Fruit fly (Drosophila melanogaster) whole organism, prepupa: ENCODE measurements around the gene bin.

Experiments
- CG10631 ChIP-seq: fragments of 200-800 bp; sonication (Bioruptor generic); optimal IDR thresholded peaks from 2 replicates; lab custom pipeline; 2016; ENCODE audit warnings: missing biosample characterization, missing genetic modification characterization
- CG11294 ChIP-seq: fragments of 200-800 bp; sonication (Bioruptor generic); IDR thresholded peaks from 2 replicates; pipeline ENCODE4 v1.3.6; 2022; ENCODE audit warnings: missing biosample characterization, missing genetic modification characterization
- CG11762 ChIP-seq: fragments of 200-800 bp; sonication (Bioruptor generic); optimal IDR thresholded peaks from 3 replicates; lab custom pipeline; 2016; ENCODE audit warnings: missing biosample characterization, missing genetic modification characterization; ENCODE audit not compliant: insufficient read depth
- CG11902 ChIP-seq: fragments of 200-800 bp; sonication (Bioruptor generic); optimal IDR thresholded peaks from 3 replicates; lab custom pipeline; 2016; ENCODE audit warnings: missing biosample characterization, missing genetic modification characterization
- CG15336 ChIP-seq: fragments of 200-800 bp; sonication (Bioruptor generic); IDR thresholded peaks from 2 replicates; pipeline ENCODE4 v1.3.6; 2022; ENCODE audit warnings: missing biosample characterization, missing genetic modification characterization
- CG1621 ChIP-seq: fragments of 200-800 bp; sonication (Bioruptor generic); optimal IDR thresholded peaks from 3 replicates; lab custom pipeline; 2018; ENCODE audit warnings: missing biosample characterization, mild to moderate bottlenecking, missing genetic modification characterization
- CG16779 ChIP-seq: fragments of 200-800 bp; sonication (Bioruptor generic); optimal IDR thresholded peaks from 3 replicates; lab custom pipeline; 2017; ENCODE audit warnings: missing biosample characterization, mild to moderate bottlenecking, missing genetic modification characterization
- CG31627 ChIP-seq: fragments of 200-800 bp; sonication (Bioruptor generic); optimal IDR thresholded peaks from 3 replicates; lab custom pipeline; 2016; ENCODE audit warnings: missing biosample characterization, missing genetic modification characterization
- CG32006 ChIP-seq: fragments of 200-800 bp; sonication (Bioruptor generic); optimal IDR thresholded peaks from 3 replicates; lab custom pipeline; 2017; ENCODE audit warnings: missing biosample characterization, mild to moderate bottlenecking, missing genetic modification characterization
- CG34406 ChIP-seq: fragments of 200-800 bp; sonication (Bioruptor generic); optimal IDR thresholded peaks from 3 replicates; lab custom pipeline; 2016; ENCODE audit warnings: missing biosample characterization, missing genetic modification characterization
- CG3919 ChIP-seq: fragments of 200-800 bp; sonication (Bioruptor generic); optimal IDR thresholded peaks from 3 replicates; lab custom pipeline; 2016; ENCODE audit warnings: missing biosample characterization, missing genetic modification characterization
- CG4318 ChIP-seq: fragments of 200-800 bp; sonication (Bioruptor generic); optimal IDR thresholded peaks from 3 replicates; lab custom pipeline; 2017; ENCODE audit warnings: missing biosample characterization, mild to moderate bottlenecking, missing genetic modification characterization
- CG6163 ChIP-seq: fragments of 200-800 bp; sonication (Bioruptor generic); IDR thresholded peaks from 3 replicates; pipeline ENCODE4 v1.3.6; 2022; ENCODE audit warnings: missing biosample characterization, missing genetic modification characterization
- CG6276 ChIP-seq: fragments of 200-800 bp; sonication (Bioruptor generic); optimal IDR thresholded peaks from 2 replicates; lab custom pipeline; 2017; ENCODE audit warnings: missing biosample characterization, mild to moderate bottlenecking, missing genetic modification characterization
- CG6808 ChIP-seq: fragments of 200-800 bp; sonication (Bioruptor generic); optimal IDR thresholded peaks from 3 replicates; lab custom pipeline; 2017; ENCODE audit warnings: missing biosample characterization, missing genetic modification characterization, mild to moderate bottlenecking, moderate library complexity, missing genetic modification reagents
- CG6854 ChIP-seq: fragments of 200-800 bp; sonication (Bioruptor generic); optimal IDR thresholded peaks from 2 replicates; lab custom pipeline; 2017; ENCODE audit warnings: missing biosample characterization, mild to moderate bottlenecking, missing genetic modification characterization
- CG7368 ChIP-seq: fragments of 200-800 bp; sonication (Bioruptor generic); optimal IDR thresholded peaks from 3 replicates; lab custom pipeline; 2016; ENCODE audit warnings: missing biosample characterization, missing genetic modification characterization
- CG8119 ChIP-seq: fragments of 200-800 bp; sonication (Bioruptor generic); IDR thresholded peaks from 3 replicates; pipeline ENCODE4 v1.3.6; 2022; ENCODE audit warnings: missing biosample characterization, missing genetic modification characterization
- CG8319 ChIP-seq: fragments of 200-800 bp; sonication (Bioruptor generic); optimal IDR thresholded peaks from 3 replicates; lab custom pipeline; 2016; ENCODE audit warnings: missing biosample characterization, missing genetic modification characterization
- CG8632 ChIP-seq: fragments of 200-800 bp; sonication (Bioruptor generic); optimal IDR thresholded peaks from 3 replicates; lab custom pipeline; 2016; ENCODE audit warnings: missing biosample characterization, missing genetic modification characterization
- CG9139 ChIP-seq: fragments of 200-800 bp; sonication (Bioruptor generic); optimal IDR thresholded peaks from 3 replicates; lab custom pipeline; 2017; ENCODE audit warnings: missing biosample characterization, mild to moderate bottlenecking, missing genetic modification characterization
- Eip75B ChIP-seq: fragments of 200-800 bp; sonication (Bioruptor generic); optimal IDR thresholded peaks from 3 replicates; lab custom pipeline; 2016; ENCODE audit warnings: missing biosample characterization, missing genetic modification characterization
- Eip78C ChIP-seq: fragments of 200-800 bp; sonication (Bioruptor generic); peaks from one replicate; lab custom pipeline; 2016; ENCODE audit warnings: missing biosample characterization, missing genetic modification characterization
- Ets21C ChIP-seq: fragments of 200-800 bp; sonication (Bioruptor generic); optimal IDR thresholded peaks from 3 replicates; lab custom pipeline; 2016; ENCODE audit warnings: missing biosample characterization, missing genetic modification characterization
- Ets96B ChIP-seq: fragments of 200-800 bp; optimal IDR thresholded peaks from 2 replicates; lab custom pipeline; 2019; ENCODE audit warnings: missing biosample characterization, mild to moderate bottlenecking, missing genetic modification characterization, moderate library complexity
- Gug ChIP-seq: fragments of 200-800 bp; sonication (Bioruptor generic); IDR thresholded peaks from 2 replicates; pipeline ENCODE4 v1.3.6; 2022; ENCODE audit warnings: missing biosample characterization, missing genetic modification characterization
- Hr38 ChIP-seq: sonication (Bioruptor generic); optimal IDR thresholded peaks from 2 replicates; lab custom pipeline; 2016; ENCODE audit warnings: missing biosample characterization, missing genetic modification characterization
- Hr39 ChIP-seq: fragments of 200-800 bp; sonication (Bioruptor generic); optimal IDR thresholded peaks from 2 replicates; lab custom pipeline; 2016; ENCODE audit warnings: missing biosample characterization, missing genetic modification characterization
- Smox ChIP-seq: fragments of 200-800 bp; sonication (Bioruptor generic); optimal IDR thresholded peaks from 3 replicates; lab custom pipeline; 2016; ENCODE audit warnings: missing biosample characterization, missing genetic modification characterization
- Sox102F ChIP-seq: fragments of 200-800 bp; sonication (Bioruptor generic); optimal IDR thresholded peaks from 2 replicates; lab custom pipeline; 2016; ENCODE audit warnings: missing biosample characterization, mild to moderate bottlenecking, missing genetic modification characterization
- Sox14 ChIP-seq: fragments of 200-800 bp; sonication (Bioruptor generic); optimal IDR thresholded peaks from 3 replicates; lab custom pipeline; 2016; ENCODE audit warnings: missing biosample characterization, missing genetic modification characterization
- achi ChIP-seq: fragments of 200-800 bp; sonication (Bioruptor generic); optimal IDR thresholded peaks from 3 replicates; lab custom pipeline; 2016; ENCODE audit warnings: missing biosample characterization, missing genetic modification characterization
- acj6 ChIP-seq: fragments of 200-800 bp; sonication (Bioruptor generic); optimal IDR thresholded peaks from 3 replicates; lab custom pipeline; 2016; ENCODE audit warnings: missing biosample characterization, missing genetic modification characterization
- eg ChIP-seq: fragments of 200-800 bp; sonication (Bioruptor generic); IDR thresholded peaks from 3 replicates; pipeline ENCODE4 v1.3.6; 2022; ENCODE audit warnings: missing biosample characterization, missing genetic modification characterization
- esn ChIP-seq: fragments of 200-800 bp; sonication (Bioruptor generic); optimal IDR thresholded peaks from 2 replicates; lab custom pipeline; 2016; ENCODE audit warnings: missing biosample characterization, mild to moderate bottlenecking, missing genetic modification characterization, moderate library complexity
- fd85E ChIP-seq: fragments of 200-800 bp; sonication (Bioruptor generic); optimal IDR thresholded peaks from 3 replicates; lab custom pipeline; 2016; ENCODE audit warnings: missing biosample characterization, missing genetic modification characterization
- fkh ChIP-seq: fragments of 200-800 bp; sonication (Bioruptor generic); optimal IDR thresholded peaks from 3 replicates; lab custom pipeline; 2017; ENCODE audit warnings: missing biosample characterization, mild to moderate bottlenecking, missing genetic modification characterization, moderate library complexity
- lz ChIP-seq: fragments of 200-800 bp; sonication (Bioruptor generic); optimal IDR thresholded peaks from 3 replicates; lab custom pipeline; 2016; ENCODE audit warnings: missing biosample characterization, missing genetic modification characterization
- net ChIP-seq: fragments of 200-800 bp; sonication (Bioruptor generic); optimal IDR thresholded peaks from 3 replicates; lab custom pipeline; 2016; ENCODE audit warnings: missing biosample characterization, missing genetic modification characterization
- pdm3 ChIP-seq: fragments of 200-800 bp; sonication (Bioruptor generic); optimal IDR thresholded peaks from 3 replicates; lab custom pipeline; 2016; ENCODE audit warnings: missing biosample characterization, missing genetic modification characterization
- salr ChIP-seq, 2 experiments: fragments of 200-800 bp; sonication (Bioruptor generic); optimal IDR thresholded peaks; 3 replicates each; lab custom pipeline; 2016 to 2018; ENCODE audit warnings: missing biosample characterization in 2 of 2, missing genetic modification characterization in 2 of 2, mild to moderate bottlenecking in 1 of 2
- spab ChIP-seq: fragments of 200-800 bp; sonication (Bioruptor generic); optimal IDR thresholded peaks from 2 replicates; lab custom pipeline; 2017; ENCODE audit warnings: missing biosample characterization, mild to moderate bottlenecking, missing genetic modification characterization, missing genetic modification reagents
- ss ChIP-seq, 2 experiments: fragments of 200-800 bp; sonication (Bioruptor generic); optimal IDR thresholded peaks; 2 replicates in 1 of 2; 3 replicates in 1 of 2; lab custom pipeline; 2017 to 2018; ENCODE audit warnings: mild to moderate bottlenecking in 2 of 2, missing biosample characterization in 2 of 2, missing genetic modification characterization in 2 of 2, moderate library complexity in 1 of 2
- svp ChIP-seq: fragments of 200-800 bp; sonication (Bioruptor generic); peaks from one replicate; lab custom pipeline; 2016; ENCODE audit warnings: missing biosample characterization, missing genetic modification characterization
- topi ChIP-seq: fragments of 200-800 bp; sonication (Bioruptor generic); optimal IDR thresholded peaks from 3 replicates; lab custom pipeline; 2016; ENCODE audit warnings: missing biosample characterization, missing genetic modification characterization
- vri ChIP-seq: fragments of 200-800 bp; sonication (Bioruptor generic); optimal IDR thresholded peaks from 3 replicates; lab custom pipeline; 2016; ENCODE audit warnings: missing biosample characterization, mild to moderate bottlenecking, missing genetic modification characterization

Gene bin

DNA sequence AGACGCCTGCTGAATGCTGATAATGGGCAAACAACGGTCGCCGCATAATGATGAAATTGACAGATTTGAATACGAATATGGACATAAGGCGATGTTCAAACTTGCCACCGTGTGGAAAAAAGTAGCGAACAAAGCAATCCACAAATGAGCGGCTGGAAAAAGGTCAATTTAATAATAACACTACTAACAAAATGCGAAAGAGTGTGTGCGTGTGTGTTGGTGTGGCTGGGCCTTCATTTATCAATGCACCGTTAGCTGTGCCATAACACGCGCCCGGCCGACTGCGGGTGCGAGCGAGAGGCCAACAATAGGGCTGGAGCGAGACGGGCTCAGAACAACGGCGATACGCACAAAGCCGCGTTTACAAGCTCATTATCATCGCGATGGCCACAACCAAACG, 14.5 kb upstream of the bin start:
- TF ChIP-seq svp (peak; percentile 18), Eip78C (GFP tag; lab: Kevin White, UChicago) (peak; percentile 1), net (GFP tag; lab: Kevin White, UChicago) (no peak), vri (GFP tag; lab: Kevin White, UChicago) (peak; percentile 3), lz (GFP tag; lab: Kevin White, UChicago) (no peak)
- TF ChIP-seq, all 60 proteins: peak for 3

DNA sequence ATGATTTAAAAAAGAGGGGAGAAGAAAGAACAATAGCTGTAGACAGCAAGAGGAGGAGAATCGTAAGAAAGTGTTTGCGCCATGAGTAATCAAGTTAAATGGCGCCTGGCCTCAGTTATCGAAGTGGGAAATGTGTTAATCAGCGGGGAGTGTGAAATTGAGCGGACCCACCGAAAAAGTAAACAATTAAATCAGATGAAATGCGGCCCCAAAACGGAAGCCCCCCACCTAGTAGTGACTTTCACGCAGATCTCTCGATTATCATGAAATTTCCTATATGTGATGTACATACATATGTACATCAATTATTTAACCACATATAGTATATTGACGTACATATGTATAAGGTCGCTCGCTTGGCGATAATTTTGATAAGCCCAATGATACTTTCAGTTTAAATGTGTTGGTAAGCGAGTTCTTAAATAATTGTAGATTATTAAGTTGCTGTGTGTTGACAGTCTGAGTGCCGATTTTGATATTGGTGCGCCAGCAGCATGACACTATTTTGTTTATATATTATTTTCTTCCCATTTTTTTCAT, 13.8 kb upstream of the bin start:
- TF ChIP-seq Eip78C (GFP tag; lab: Kevin White, UChicago) (peak; percentile 44), Eip75B (no peak), eg (GFP tag; lab: Robert Waterston, UW) (no peak), svp (peak; percentile 84), fkh (GFP tag; lab: Kevin White, UChicago) (peak; percentile 48), lz (GFP tag; lab: Kevin White, UChicago) (no peak), vri (GFP tag; lab: Kevin White, UChicago) (peak; percentile 17)

DNA sequence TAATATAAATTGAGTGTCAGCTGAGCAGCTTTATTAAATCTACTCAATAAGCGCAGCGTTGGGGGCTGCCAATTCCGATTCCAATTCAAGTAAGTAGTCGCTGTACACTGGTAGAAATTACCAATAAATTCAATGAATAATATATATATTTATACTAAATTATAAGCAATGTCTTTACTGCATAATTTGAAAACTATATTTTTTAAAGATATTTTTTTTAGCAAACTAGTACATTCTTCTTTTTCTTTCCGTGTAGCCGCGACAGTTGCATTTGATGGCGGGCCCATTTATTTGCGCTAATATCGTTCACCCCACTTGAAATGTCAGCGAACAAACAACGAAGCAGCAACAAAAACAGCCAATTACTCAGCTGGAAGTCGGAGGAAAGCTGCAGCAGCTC, 13.0 kb upstream of the bin start:
- peak; percentile 91 for TF ChIP-seq CG15336 (GFP tag; lab: Robert Waterston, UW)
- peak; percentile 47 for TF ChIP-seq Smox
- peak; percentile 62 for TF ChIP-seq CG8632 (GFP tag; lab: Kevin White, UChicago)
- peak; percentile 62 for TF ChIP-seq Sox102F (GFP tag; lab: Kevin White, UChicago)
- TF ChIP-seq pdm3 (GFP tag; lab: Kevin White, UChicago) = peak; percentile 41
- TF ChIP-seq CG3919 = peak; percentile 73
- peak; percentile 70 for TF ChIP-seq CG34406 (GFP tag; lab: Kevin White, UChicago)
- peak; percentile 29 for TF ChIP-seq CG8319
- TF ChIP-seq lz (GFP tag; lab: Kevin White, UChicago) = peak; percentile 36
- TF ChIP-seq CG16779 (tag; lab: Kevin White, UChicago) = peak; percentile 37
- TF ChIP-seq Sox14 (GFP tag; lab: Kevin White, UChicago) = peak; percentile 17
- peak; percentile 20 for TF ChIP-seq Hr39
- peak; percentile 54 for TF ChIP-seq net (GFP tag; lab: Kevin White, UChicago)
- peak; percentile 21 for TF ChIP-seq spab (GFP tag; lab: Kevin White, UChicago)
- TF ChIP-seq achi = peak; percentile 77
- peak; percentile 67 for TF ChIP-seq acj6 (GFP tag; lab: Kevin White, UChicago)
- peak; percentile 66 for TF ChIP-seq CG4318 (GFP tag; lab: Kevin White, UChicago)
- no peak for TF ChIP-seq Hr38 (GFP tag; lab: Kevin White, UChicago)
- TF ChIP-seq Eip75B = peak; percentile 17
- TF ChIP-seq Ets21C = peak; percentile 28
- TF ChIP-seq topi (GFP tag; lab: Kevin White, UChicago) = peak; percentile 57
- peak; percentile 75 for TF ChIP-seq CG10631 (GFP tag; lab: Kevin White, UChicago)
- TF ChIP-seq esn = peak; percentile 63
- peak; percentile 22 for TF ChIP-seq CG1621
- TF ChIP-seq eg (GFP tag; lab: Robert Waterston, UW) = peak; percentile 89
- TF ChIP-seq CG8119 = peak; percentile 87
- TF ChIP-seq Ets96B (tag; lab: Kevin White, UChicago) = peak; percentile 56
- peak; percentile 88 for TF ChIP-seq Eip78C (GFP tag; lab: Kevin White, UChicago)
- TF ChIP-seq svp = peak; percentile 89
- TF ChIP-seq CG6163 = peak; percentile 92
- no peak for TF ChIP-seq CG9139
- peak; percentile 17 for TF ChIP-seq CG31627 (GFP tag; lab: Kevin White, UChicago)
- peak; percentile 50 for TF ChIP-seq CG6808 (GFP tag; lab: Kevin White, UChicago)
- TF ChIP-seq CG32006 (GFP tag; lab: Kevin White, UChicago) = peak; percentile 79
- peak; percentile 34 for TF ChIP-seq CG6854 (GFP tag; lab: Kevin White, UChicago)
- peak; percentile 67 for TF ChIP-seq CG11294 (GFP tag; lab: Robert Waterston, UW)
- TF ChIP-seq fd85E (GFP tag; lab: Kevin White, UChicago) = no peak
- TF ChIP-seq salr (GFP tag; optimal IDR thresholded peaks at IDR 0.05; lab: Kevin White, UChicago) = peak in 1 of 2 experiments; percentile 53
- TF ChIP-seq CG11902 (GFP tag; lab: Kevin White, UChicago) = peak; percentile 29
- TF ChIP-seq Gug = peak; percentile 82
- peak; percentile 52 to 61 for TF ChIP-seq ss (GFP tag; optimal IDR thresholded peaks at IDR 0.05; lab: Kevin White, UChicago)
- peak; percentile 55 for TF ChIP-seq CG6276
- peak; percentile 52 for TF ChIP-seq CG11762
- TF ChIP-seq CG7368 (GFP tag; lab: Kevin White, UChicago) = peak; percentile 21
